Fruit fly (Drosophila melanogaster) whole organism, pupa: ENCODE data around the gene Obp99a.

ENCODE experiments used
- CG10348 ChIP-seq: fragments of 200-800 bp; sonication (Bioruptor generic); IDR thresholded peaks from 2 replicates; pipeline ENCODE4 v1.3.6; 2022; ENCODE audit warnings: missing biosample characterization, missing genetic modification characterization
- CG12605 ChIP-seq: fragments of 200-800 bp; sonication (Bioruptor generic); IDR thresholded peaks from 2 replicates; pipeline ENCODE4 v1.3.6; 2022; ENCODE audit warnings: missing biosample characterization, missing genetic modification characterization
- CG13204 ChIP-seq: fragments of 200-800 bp; sonication (Bioruptor generic); optimal IDR thresholded peaks from 2 replicates; lab custom pipeline; 2018; ENCODE audit warnings: missing biosample characterization, mild to moderate bottlenecking, missing genetic modification characterization, moderate library complexity
- CG14655 ChIP-seq: fragments of 200-800 bp; sonication (Bioruptor generic); optimal IDR thresholded peaks from 3 replicates; lab custom pipeline; 2017; ENCODE audit warnings: mild to moderate bottlenecking, missing biosample characterization, missing genetic modification reagents, missing genetic modification characterization
- CG15710 ChIP-seq: fragments of 200-800 bp; sonication (Bioruptor generic); optimal IDR thresholded peaks from 2 replicates; lab custom pipeline; 2018; ENCODE audit warnings: missing biosample characterization, mild to moderate bottlenecking, missing genetic modification characterization, moderate library complexity
- CG17806 ChIP-seq: fragments of 200-800 bp; sonication (Bioruptor generic); optimal IDR thresholded peaks from 2 replicates; lab custom pipeline; 2018; ENCODE audit warnings: missing biosample characterization, mild to moderate bottlenecking, missing genetic modification characterization, moderate library complexity
- CG32121 ChIP-seq: fragments of 200-800 bp; sonication (Bioruptor generic); IDR thresholded peaks from 2 replicates; pipeline ENCODE4 v1.3.6; 2022; ENCODE audit warnings: missing biosample characterization, missing genetic modification characterization
- CG34367 ChIP-seq: fragments of 200-800 bp; sonication (Bioruptor generic); optimal IDR thresholded peaks from 2 replicates; lab custom pipeline; 2018; ENCODE audit warnings: missing biosample characterization, mild to moderate bottlenecking, missing genetic modification characterization
- CG4496 ChIP-seq: fragments of 200-800 bp; sonication (Bioruptor generic); IDR thresholded peaks from 3 replicates; pipeline ENCODE4 v1.3.6; 2022; ENCODE audit warnings: missing biosample characterization, missing genetic modification characterization
- CG8159 ChIP-seq: fragments of 200-800 bp; sonication (Bioruptor generic); optimal IDR thresholded peaks from 3 replicates; lab custom pipeline; 2018; ENCODE audit warnings: missing biosample characterization, mild to moderate bottlenecking, missing genetic modification characterization, moderate library complexity
- CG8301 ChIP-seq: fragments of 200-800 bp; sonication (Bioruptor generic); optimal IDR thresholded peaks from 2 replicates; lab custom pipeline; 2018; ENCODE audit warnings: missing biosample characterization, mild to moderate bottlenecking, missing genetic modification characterization
- CG9948 ChIP-seq: fragments of 200-800 bp; sonication (Bioruptor generic); optimal IDR thresholded peaks from 2 replicates; lab custom pipeline; 2018; ENCODE audit warnings: missing biosample characterization, mild to moderate bottlenecking, missing genetic modification characterization, moderate library complexity
- D1 ChIP-seq: fragments of 200-800 bp; sonication (Bioruptor generic); optimal IDR thresholded peaks from 2 replicates; lab custom pipeline; 2018; ENCODE audit warnings: missing biosample characterization, mild to moderate bottlenecking, missing genetic modification characterization, moderate library complexity
- EcR ChIP-seq: fragments of 200-800 bp; sonication (Bioruptor generic); optimal IDR thresholded peaks from 3 replicates; lab custom pipeline; 2019; ENCODE audit warnings: missing biosample characterization, missing genetic modification characterization, mild to moderate bottlenecking, moderate library complexity, missing genetic modification reagents
- Ets98B ChIP-seq: fragments of 200-800 bp; sonication (Bioruptor generic); IDR thresholded peaks from 2 replicates; pipeline ENCODE4 v1.3.6; 2022; ENCODE audit warnings: missing biosample characterization, missing genetic modification characterization
- Pif1A ChIP-seq: fragments of 200-800 bp; sonication (Bioruptor generic); optimal IDR thresholded peaks from 3 replicates; lab custom pipeline; 2016; ENCODE audit warnings: missing biosample characterization, missing genetic modification characterization
- Pif1B ChIP-seq: fragments of 200-800 bp; sonication (Bioruptor generic); optimal IDR thresholded peaks from 3 replicates; lab custom pipeline; 2016; ENCODE audit warnings: missing biosample characterization, missing genetic modification characterization
- Snoo ChIP-seq: fragments of 200-800 bp; sonication (Bioruptor generic); optimal IDR thresholded peaks from 3 replicates; lab custom pipeline; 2017; ENCODE audit warnings: missing biosample characterization, mild to moderate bottlenecking, missing genetic modification characterization, inconsistent platforms
- fd96Ca ChIP-seq: fragments of 200-800 bp; sonication (Bioruptor generic); IDR thresholded peaks from 3 replicates; pipeline ENCODE4 v1.3.6; 2022; ENCODE audit warnings: missing biosample characterization, missing genetic modification characterization
- gl ChIP-seq: fragments of 200-800 bp; sonication (Bioruptor generic); optimal IDR thresholded peaks from 2 replicates; lab custom pipeline; 2018; ENCODE audit warnings: missing biosample characterization, mild to moderate bottlenecking, missing genetic modification characterization
- rn ChIP-seq: fragments of 200-800 bp; sonication (Bioruptor generic); IDR thresholded peaks from 2 replicates; pipeline ENCODE4 v1.3.6; 2022; ENCODE audit warnings: missing biosample characterization, missing genetic modification characterization

Gene Obp99a

DNA sequence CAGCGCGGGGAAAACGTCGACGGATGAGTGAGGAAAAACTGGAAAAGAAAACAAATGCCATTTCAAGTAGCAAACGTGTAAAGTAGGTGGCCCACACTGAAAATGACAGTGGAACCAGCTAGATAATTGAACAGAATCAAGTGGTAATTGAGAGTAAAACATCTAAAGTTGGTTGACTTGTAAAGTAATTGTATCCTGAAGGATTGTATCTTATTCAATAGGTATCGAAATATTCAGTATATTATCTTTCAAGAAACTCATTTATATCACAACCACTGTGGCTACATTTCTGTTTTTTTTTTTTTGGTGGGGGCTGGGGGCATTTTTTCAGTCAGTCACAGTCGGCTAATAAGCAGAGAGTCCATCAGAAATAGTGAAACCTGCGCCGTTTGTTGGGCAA is 27.8 kb downstream of the Obp99a start:
- TF ChIP-seq Ets98B (peak; percentile 58; the same call in 1 of the 2 replicates), Pif1B (GFP tag; lab: Kevin White, UChicago) (no peak), CG4496 (GFP tag; lab: Robert Waterston, UW) (peak; percentile 39; the same call in 1 of the 3 replicates), CG17806 (tag; lab: Kevin White, UChicago) (no peak)

DNA sequence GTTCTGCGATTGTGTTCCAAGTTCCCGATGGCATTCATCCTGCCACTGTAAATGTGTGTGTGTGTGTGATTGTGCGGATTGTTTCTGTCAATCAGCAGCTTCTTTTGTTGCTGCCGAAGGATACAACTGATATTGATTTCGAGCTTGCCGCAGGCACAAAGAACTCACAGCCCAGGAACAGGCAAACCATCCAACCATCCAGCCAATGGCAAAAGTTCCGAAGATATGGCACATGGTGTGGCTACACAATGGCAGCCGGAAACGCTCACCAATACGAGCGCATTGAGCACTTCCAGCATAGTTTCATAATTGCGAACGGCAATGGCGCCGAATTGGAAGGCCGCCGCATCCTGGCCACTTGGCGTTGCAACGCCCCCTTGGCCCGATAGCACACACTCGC is 30.3 kb downstream of the Obp99a start:
- no peak for TF ChIP-seq CG9948 (tag; lab: Kevin White, UChicago)

DNA sequence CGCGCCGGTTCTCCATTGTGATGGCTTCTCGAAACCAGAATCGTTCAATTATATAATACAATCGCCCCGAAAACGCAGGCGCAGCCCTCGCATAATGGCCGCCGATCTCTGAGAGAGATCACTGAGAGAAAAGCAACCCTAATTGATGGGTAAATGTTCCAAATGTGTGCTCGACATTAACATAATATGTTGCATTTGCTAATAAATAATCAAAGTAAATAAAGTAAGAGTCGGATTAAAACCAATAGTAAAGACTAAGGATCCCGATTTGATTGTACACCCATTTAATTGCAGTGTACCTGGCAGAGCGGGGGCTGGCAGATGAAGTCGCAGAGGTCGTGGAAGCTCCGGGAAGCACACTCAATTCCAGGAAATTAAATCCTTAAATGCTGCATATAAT is 33.1 kb downstream of the Obp99a start:
- TF ChIP-seq CG13204 (GFP tag; lab: Kevin White, UChicago) (no peak), CG32121 (no peak), rn (no peak)

DNA sequence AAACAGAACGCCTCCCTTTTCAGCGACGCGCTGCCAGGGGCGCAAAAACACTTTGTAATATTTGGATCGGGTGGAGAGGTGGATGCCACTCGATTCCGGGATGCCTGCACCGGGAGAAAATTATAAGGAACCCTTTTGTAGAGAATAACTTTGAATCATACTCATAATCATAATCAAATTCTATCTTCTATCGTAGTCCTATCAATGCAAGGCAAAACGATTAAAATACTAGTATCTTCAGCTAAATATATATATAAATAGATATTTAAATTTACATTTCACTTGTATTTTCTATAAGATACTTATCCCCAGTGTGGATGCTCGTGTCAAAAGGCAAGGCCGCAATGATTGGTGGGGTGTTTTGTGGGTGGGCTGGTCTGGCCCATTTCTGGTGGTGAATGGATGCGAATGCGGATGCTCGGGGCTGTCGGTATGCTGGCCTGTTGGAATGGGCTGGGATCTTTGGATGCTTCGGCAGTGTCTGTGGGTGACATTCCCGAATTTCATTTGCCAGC is 34.4 kb downstream of the Obp99a start:
- TF ChIP-seq CG8301 (no peak), Ets98B (no peak), gl (no peak), Snoo (tag; lab: Kevin White, UChicago) (no peak), CG8159 (tag; lab: Kevin White, UChicago) (no peak), CG4496 (GFP tag; lab: Robert Waterston, UW) (no peak)
- TF ChIP-seq, all 21 proteins: peak for 0

DNA sequence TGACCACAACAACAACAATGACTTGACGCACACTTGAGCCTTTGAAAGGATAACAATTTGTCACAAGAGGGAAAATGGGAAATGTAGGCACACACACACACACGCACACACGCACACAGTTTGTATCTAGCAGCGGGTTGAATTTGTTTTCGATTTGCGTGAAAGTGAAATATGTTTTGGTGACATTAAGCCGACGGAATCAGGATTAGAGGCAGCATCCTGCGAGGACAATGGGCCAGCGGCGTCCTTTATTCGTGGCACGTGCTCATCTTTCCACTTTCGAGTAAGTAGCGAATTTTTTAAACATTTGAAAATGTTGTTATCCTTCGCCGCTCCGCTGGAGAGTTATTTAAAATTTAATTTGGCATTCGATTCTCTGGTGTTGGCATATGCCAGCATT is 35.8 kb downstream of the Obp99a start:
- TF ChIP-seq CG4496 (GFP tag; lab: Robert Waterston, UW): no peak
- TF ChIP-seq gl: no peak
- no peak for TF ChIP-seq fd96Ca (GFP tag; lab: Robert Waterston, UW)
- TF ChIP-seq rn: no peak
- no peak for TF ChIP-seq Ets98B
- no peak for TF ChIP-seq CG8159 (tag; lab: Kevin White, UChicago)
- no peak for TF ChIP-seq CG14655 (GFP tag; lab: Kevin White, UChicago)
- TF ChIP-seq CG13204 (GFP tag; lab: Kevin White, UChicago): no peak
- TF ChIP-seq Pif1B (GFP tag; lab: Kevin White, UChicago): no peak
- TF ChIP-seq CG10348 (GFP tag; lab: Robert Waterston, UW): no peak
- no peak for TF ChIP-seq CG9948 (tag; lab: Kevin White, UChicago)
- TF ChIP-seq CG8301: no peak
- no peak for TF ChIP-seq Snoo (tag; lab: Kevin White, UChicago)
- TF ChIP-seq D1 (tag; lab: Kevin White, UChicago): no peak
- no peak for TF ChIP-seq CG17806 (tag; lab: Kevin White, UChicago)
- no peak for TF ChIP-seq Pif1A (GFP tag; lab: Kevin White, UChicago)
- no peak for TF ChIP-seq CG12605 (GFP tag; lab: Robert Waterston, UW)
- no peak for TF ChIP-seq CG15710 (tag; lab: Kevin White, UChicago)
- TF ChIP-seq CG32121: no peak
- no peak for TF ChIP-seq CG34367
- TF ChIP-seq, all 21 proteins: peak for 0

DNA sequence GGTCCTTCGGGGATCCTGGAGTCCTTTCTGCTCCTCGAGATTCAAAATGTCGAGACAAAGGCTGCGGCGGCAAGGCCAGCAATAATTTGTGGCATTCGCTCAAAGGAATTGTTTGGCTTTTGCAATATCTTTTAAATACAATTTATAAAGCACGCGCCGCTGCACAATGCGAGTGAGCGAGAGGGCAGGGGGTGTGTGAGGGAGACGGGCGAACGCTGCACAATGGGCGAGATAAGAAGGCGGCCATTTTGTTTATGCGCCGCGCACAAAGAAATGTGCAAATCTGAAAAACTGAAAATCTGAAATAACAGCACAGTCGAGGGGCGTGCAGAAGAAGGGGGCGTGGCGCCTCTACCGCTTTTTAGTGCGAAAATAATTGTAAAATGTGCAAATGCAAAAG is 36.9 kb downstream of the Obp99a start:
- TF ChIP-seq CG15710 (tag; lab: Kevin White, UChicago) (no peak), EcR (GFP tag; lab: Kevin White, UChicago) (no peak), gl (no peak), Snoo (tag; lab: Kevin White, UChicago) (no peak)
- TF ChIP-seq, all 21 proteins: peak for 0

DNA sequence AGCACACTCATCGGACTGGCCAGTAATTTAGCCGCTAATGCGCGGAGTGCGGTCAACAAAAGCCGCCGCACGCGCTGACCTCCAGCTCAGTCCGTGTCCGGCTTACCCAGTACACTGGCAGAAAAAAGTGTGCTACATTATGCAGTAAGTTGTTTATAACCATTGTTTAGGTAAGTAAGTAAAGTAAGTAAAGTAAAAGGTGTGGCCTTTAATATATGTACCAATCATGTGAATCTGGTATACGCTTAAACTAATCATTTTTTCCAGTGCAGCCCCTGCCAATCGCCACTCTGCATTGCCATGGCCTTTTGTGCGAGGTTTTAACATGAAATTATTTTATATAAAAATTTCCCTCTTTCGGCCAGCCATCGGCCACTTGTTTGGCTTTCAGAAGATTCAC is 40.0 kb downstream of the Obp99a start:
- TF ChIP-seq CG9948 (tag; lab: Kevin White, UChicago) (no peak), CG8159 (tag; lab: Kevin White, UChicago) (no peak), Pif1B (GFP tag; lab: Kevin White, UChicago) (no peak), CG4496 (GFP tag; lab: Robert Waterston, UW) (no peak), CG8301 (no peak), CG34367 (no peak), EcR (GFP tag; lab: Kevin White, UChicago) (no peak)

DNA sequence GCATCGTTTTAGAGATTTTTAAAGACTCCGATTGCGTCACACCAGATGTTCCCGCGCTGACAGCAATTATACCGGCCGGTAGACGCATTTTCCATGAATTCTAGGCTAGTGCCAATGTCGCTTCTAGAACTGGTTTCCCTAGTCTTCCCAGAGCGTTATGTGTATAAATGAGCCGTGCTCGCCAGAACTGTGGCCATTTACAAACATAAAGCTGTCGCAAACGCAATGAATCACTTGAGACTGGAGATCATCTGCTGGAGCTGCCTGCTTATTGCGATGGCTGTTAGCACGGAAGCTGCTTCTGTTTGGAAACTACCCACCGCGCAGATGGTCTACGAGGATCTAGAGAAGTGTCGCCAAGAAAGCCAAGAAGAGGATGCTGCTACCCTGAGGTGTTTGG is 42.9 kb downstream of the Obp99a start, which contains the start of gene Obp99d:
Obp99d (plus strand) TSS at position 192 of the 400 bp plus-strand sequence.
- TF ChIP-seq CG10348 (GFP tag; lab: Robert Waterston, UW) (no peak), CG34367 (no peak), EcR (GFP tag; lab: Kevin White, UChicago) (no peak), fd96Ca (GFP tag; lab: Robert Waterston, UW) (no peak), CG9948 (tag; lab: Kevin White, UChicago) (no peak), Ets98B (no peak), Snoo (tag; lab: Kevin White, UChicago) (no peak), rn (no peak), CG12605 (GFP tag; lab: Robert Waterston, UW) (no peak), CG8159 (tag; lab: Kevin White, UChicago) (no peak), Pif1B (GFP tag; lab: Kevin White, UChicago) (no peak), CG4496 (GFP tag; lab: Robert Waterston, UW) (no peak)
